Worm (Caenorhabditis elegans): ENCODE results near the gene ZK353.2.

Gene ZK353.2

ce11 chrIII:8446940-8447403 is 48.5 kb downstream of the ZK353.2 start, which contains the start of gene rpn-3 (continued):
- peak; percentile 82 for TF ChIP-seq saeg-2 (GFP tag; IDR thresholded peaks at IDR 0.05)
- TF ChIP-seq madf-5 (GFP tag; IDR thresholded peaks at IDR 0.05) = no peak
- no peak; the same call in 1 of the 2 replicates for TF ChIP-seq vab-7 (GFP tag; IDR thresholded peaks at IDR 0.05)
- TF ChIP-seq snpc-4 (tag; optimal IDR thresholded peaks at IDR 0.05) = no peak
- peak; percentile 74 for TF ChIP-seq lin-29 (GFP tag; IDR thresholded peaks at IDR 0.05)
- TF ChIP-seq tra-1 (GFP tag; IDR thresholded peaks at IDR 0.05) = peak; percentile 91
- TF ChIP-seq dmd-6 (GFP tag; IDR thresholded peaks at IDR 0.05) = peak; percentile 91
- TF ChIP-seq lsy-2 (tag; optimal IDR thresholded peaks at IDR 0.05) = peak; percentile 91 to 98
- no peak for TF ChIP-seq attf-4 (tag; optimal IDR thresholded peaks at IDR 0.05)
- peak; percentile 93 for TF ChIP-seq lin-13 (GFP tag; optimal IDR thresholded peaks at IDR 0.05)
- TF ChIP-seq ama-1 (optimal IDR thresholded peaks at IDR 0.05) = peak; percentile 75
- peak; percentile 78 for TF ChIP-seq spr-3 (GFP tag; optimal IDR thresholded peaks at IDR 0.05)
- TF ChIP-seq ceh-20 (GFP tag; IDR thresholded peaks at IDR 0.05) = peak; percentile 94
- peak; percentile 66 for TF ChIP-seq madf-9 (GFP tag; conservative IDR thresholded peaks at IDR 0.05)
- peak; percentile 74 for TF ChIP-seq nhr-48 (tag; optimal IDR thresholded peaks at IDR 0.05)
- peak; percentile 70 for TF ChIP-seq nhr-25 (tag; optimal IDR thresholded peaks at IDR 0.05; ENCODE audit: borderline replicate concordance, insufficient read depth)
- no peak for TF ChIP-seq sdz-12 (GFP tag; optimal IDR thresholded peaks at IDR 0.05)
- no peak for TF ChIP-seq ceh-28 (tag; optimal IDR thresholded peaks at IDR 0.05)
- no peak for TF ChIP-seq Y105C5A.15 (GFP tag; IDR thresholded peaks at IDR 0.05)
- TF ChIP-seq nhr-237 (tag; optimal IDR thresholded peaks at IDR 0.05) = peak; percentile 37
- peak; percentile 42 for TF ChIP-seq pqm-1 (tag; optimal IDR thresholded peaks at IDR 0.05)
- no peak for TF ChIP-seq ztf-11 (tag; optimal IDR thresholded peaks at IDR 0.05)
- peak; percentile 36 for TF ChIP-seq ceh-32 (tag; optimal IDR thresholded peaks at IDR 0.05; ENCODE audit: poor library complexity)
- TF ChIP-seq nhr-111 (GFP tag; optimal IDR thresholded peaks at IDR 0.05) = no peak
- TF ChIP-seq hmg-1.1 (GFP tag; IDR thresholded peaks at IDR 0.05) = peak; percentile 84
- TF ChIP-seq lin-38 (GFP tag; IDR thresholded peaks at IDR 0.05) = peak; percentile 99
- TF ChIP-seq lin-39 (tag; optimal IDR thresholded peaks at IDR 0.05) = peak; percentile 48
- peak; percentile 91 for TF ChIP-seq nhr-102 (tag; optimal IDR thresholded peaks at IDR 0.05)
- no peak for TF ChIP-seq Y5F2A.4 (GFP tag; optimal IDR thresholded peaks at IDR 0.05)
- no peak for TF ChIP-seq zag-1 (tag; optimal IDR thresholded peaks at IDR 0.05)
- TF ChIP-seq zfp-3 (GFP tag; conservative IDR thresholded peaks at IDR 0.05) = peak; percentile 95
- peak; percentile 68; the same call in 1 of the 2 replicates for TF ChIP-seq lin-1 (GFP tag; IDR thresholded peaks at IDR 0.05)
- TF ChIP-seq mep-1 (tag; optimal IDR thresholded peaks at IDR 0.05) = peak; percentile 98
